Worm (Caenorhabditis elegans) whole organism, L2 larva: ENCODE data around the gene T11G6.3.

Source experiments
- C34F6.9 ChIP-seq: fragments of 150-350 bp; optimal IDR thresholded peaks from 2 replicates; lab custom pipeline; 2014; ENCODE audit warnings: missing biosample characterization, missing genetic modification characterization
- F13H6.1 ChIP-seq: sonication (generic microtip); optimal IDR thresholded peaks from 2 replicates; lab custom pipeline; 2016; ENCODE audit warnings: missing genetic modification characterization, missing compliant biosample characterization
- R02D3.7 ChIP-seq: fragments of 150-350 bp; optimal IDR thresholded peaks from 2 replicates; lab custom pipeline; 2014; ENCODE audit warnings: missing biosample characterization, missing genetic modification characterization
- Y55F3AM.14 ChIP-seq: fragments of 200-800 bp; sonication (Bioruptor generic); optimal IDR thresholded peaks from 2 replicates; lab custom pipeline; 2018; ENCODE audit warnings: mild to moderate bottlenecking, missing genetic modification characterization, missing compliant biosample characterization
- ZK546.5 ChIP-seq: sonication (generic microtip); optimal IDR thresholded peaks from 2 replicates; lab custom pipeline; 2017; ENCODE audit warnings: missing biosample characterization, missing genetic modification characterization
- alr-1 ChIP-seq: fragments of 150-350 bp; optimal IDR thresholded peaks from 2 replicates; lab custom pipeline; 2014; ENCODE audit warnings: missing biosample characterization, missing genetic modification characterization
- aly-2 ChIP-seq: fragments of 150-350 bp; optimal IDR thresholded peaks from 2 replicates; lab custom pipeline; 2014; ENCODE audit warnings: missing biosample characterization, missing genetic modification characterization
- ama-1 ChIP-seq: fragments of 150-350 bp; optimal IDR thresholded peaks from 2 replicates; lab custom pipeline; 2018; ENCODE audit warnings: inconsistent platforms
- blmp-1 ChIP-seq: sonication (generic microtip); optimal IDR thresholded peaks from 2 replicates; lab custom pipeline; 2017; ENCODE audit warnings: missing genetic modification characterization, mild to moderate bottlenecking, missing compliant biosample characterization, antibody characterized with exemption, moderate library complexity; ENCODE audit not compliant: insufficient read depth
- ceh-16 ChIP-seq: fragments of 150-350 bp; optimal IDR thresholded peaks from 2 replicates; lab custom pipeline; 2014; ENCODE audit warnings: missing biosample characterization, missing genetic modification characterization
- ceh-82 ChIP-seq: fragments of 150-350 bp; optimal IDR thresholded peaks from 2 replicates; lab custom pipeline; 2014; ENCODE audit warnings: missing biosample characterization, missing genetic modification characterization
- crh-2 ChIP-seq: sonication (generic microtip); optimal IDR thresholded peaks from 2 replicates; lab custom pipeline; 2017; ENCODE audit warnings: missing biosample characterization, missing genetic modification characterization
- dmd-4 ChIP-seq: sonication (generic microtip); optimal IDR thresholded peaks from 2 replicates; lab custom pipeline; 2017; ENCODE audit warnings: missing biosample characterization, missing genetic modification characterization
- egl-27 ChIP-seq: sonication (generic microtip); optimal IDR thresholded peaks from 3 replicates; lab custom pipeline; 2017; ENCODE audit warnings: missing biosample characterization, missing genetic modification reagents, missing genetic modification characterization
- elt-1 ChIP-seq: fragments of 150-350 bp; optimal IDR thresholded peaks from 2 replicates; lab custom pipeline; 2014; ENCODE audit warnings: missing biosample characterization, missing genetic modification characterization
- elt-3 ChIP-seq: sonication (generic microtip); optimal IDR thresholded peaks from 2 replicates; lab custom pipeline; 2017; ENCODE audit warnings: missing biosample characterization, missing genetic modification characterization
- fos-1 ChIP-seq: fragments of 150-350 bp; optimal IDR thresholded peaks from 2 replicates; lab custom pipeline; 2014; ENCODE audit warnings: missing biosample characterization, missing genetic modification characterization
- gmeb-1 ChIP-seq: fragments of 150-350 bp; optimal IDR thresholded peaks from 2 replicates; lab custom pipeline; 2014; ENCODE audit warnings: missing biosample characterization, missing genetic modification characterization
- lin-11 ChIP-seq: fragments of 150-350 bp; sonication (generic microtip); optimal IDR thresholded peaks from 2 replicates; lab custom pipeline; 2014; ENCODE audit warnings: missing biosample characterization, missing genetic modification characterization, inconsistent platforms, mixed read lengths
- lin-13 ChIP-seq: fragments of 150-350 bp; optimal IDR thresholded peaks from 2 replicates; lab custom pipeline; 2014; ENCODE audit warnings: missing biosample characterization, missing genetic modification reagents, missing genetic modification characterization
- lin-39 ChIP-seq: fragments of 150-350 bp; optimal IDR thresholded peaks from 2 replicates; lab custom pipeline; 2014; ENCODE audit warnings: missing biosample characterization, missing genetic modification reagents, missing genetic modification characterization
- lsy-2 ChIP-seq, 2 experiments: fragments of 150-350 bp in 1 of 2; sonication (generic microtip) in 1 of 2; optimal IDR thresholded peaks; 2 replicates each; lab custom pipeline; 2014 to 2017; ENCODE audit warnings: missing biosample characterization in 2 of 2, missing genetic modification characterization in 2 of 2
- mab-5 ChIP-seq: fragments of 150-350 bp; optimal IDR thresholded peaks from 2 replicates; lab custom pipeline; 2014; ENCODE audit warnings: missing biosample characterization, missing genetic modification characterization
- mbf-1 ChIP-seq: sonication (generic microtip); optimal IDR thresholded peaks from 2 replicates; lab custom pipeline; 2017; ENCODE audit warnings: missing biosample characterization, missing genetic modification characterization
- mdl-1 ChIP-seq, 2 experiments: fragments of 150-350 bp in 1 of 2; sonication (generic microtip) in 1 of 2; optimal IDR thresholded peaks; 2 replicates each; lab custom pipeline; 2017; ENCODE audit warnings: missing biosample characterization in 2 of 2, missing genetic modification characterization in 2 of 2
- nhr-10 ChIP-seq: sonication (generic microtip); optimal IDR thresholded peaks from 2 replicates; lab custom pipeline; 2017; ENCODE audit warnings: missing biosample characterization, missing genetic modification characterization
- nhr-11 ChIP-seq: fragments of 150-350 bp; optimal IDR thresholded peaks from 2 replicates; lab custom pipeline; 2014; ENCODE audit warnings: missing biosample characterization, missing genetic modification characterization
- nhr-12 ChIP-seq: fragments of 150-350 bp; optimal IDR thresholded peaks from 2 replicates; lab custom pipeline; 2014; ENCODE audit warnings: missing biosample characterization, missing genetic modification characterization
- nhr-129 ChIP-seq: fragments of 150-350 bp; optimal IDR thresholded peaks from 2 replicates; lab custom pipeline; 2014; ENCODE audit warnings: missing biosample characterization, missing genetic modification characterization
- nhr-21 ChIP-seq: fragments of 150-350 bp; optimal IDR thresholded peaks from 2 replicates; lab custom pipeline; 2014; ENCODE audit warnings: missing biosample characterization, missing genetic modification characterization
- nhr-23 ChIP-seq: fragments of 150-350 bp; optimal IDR thresholded peaks from 2 replicates; lab custom pipeline; 2014; ENCODE audit warnings: missing biosample characterization, missing genetic modification reagents, missing genetic modification characterization
- nhr-237 ChIP-seq: fragments of 150-350 bp; optimal IDR thresholded peaks from 2 replicates; lab custom pipeline; 2014; ENCODE audit warnings: missing biosample characterization, missing genetic modification characterization
- nhr-25 ChIP-seq: fragments of 150-350 bp; sonication (generic microtip); optimal IDR thresholded peaks from 3 replicates; lab custom pipeline; 2014; ENCODE audit warnings: missing biosample characterization, missing genetic modification characterization
- nhr-6 ChIP-seq: fragments of 150-350 bp; optimal IDR thresholded peaks from 2 replicates; lab custom pipeline; 2014; ENCODE audit warnings: missing biosample characterization, missing genetic modification characterization
- nhr-77 ChIP-seq: fragments of 150-350 bp; optimal IDR thresholded peaks from 2 replicates; lab custom pipeline; 2014; ENCODE audit warnings: missing biosample characterization, missing genetic modification characterization
- peb-1 ChIP-seq: fragments of 150-350 bp; optimal IDR thresholded peaks from 2 replicates; lab custom pipeline; 2014; ENCODE audit warnings: missing biosample characterization, missing genetic modification characterization
- sem-4 ChIP-seq: fragments of 150-350 bp; optimal IDR thresholded peaks from 2 replicates; lab custom pipeline; 2014; ENCODE audit warnings: missing biosample characterization, missing genetic modification reagents, missing genetic modification characterization
- skn-1 ChIP-seq: sonication (generic microtip); optimal IDR thresholded peaks from 2 replicates; lab custom pipeline; 2017; ENCODE audit warnings: missing biosample characterization, missing genetic modification characterization
- sma-3 ChIP-seq: sonication (generic microtip); optimal IDR thresholded peaks from 2 replicates; lab custom pipeline; 2016; ENCODE audit warnings: missing genetic modification reagents, missing genetic modification characterization, missing compliant biosample characterization
- sma-9 ChIP-seq, 2 experiments: fragments of 150-350 bp in 1 of 2; sonication (generic microtip) in 1 of 2; optimal IDR thresholded peaks; 2 replicates each; lab custom pipeline; 2014 to 2016; ENCODE audit warnings: missing genetic modification characterization in 2 of 2, mild to moderate bottlenecking in 1 of 2, missing biosample characterization in 1 of 2, missing compliant biosample characterization in 1 of 2, missing genetic modification reagents in 1 of 2, moderate library complexity in 1 of 2
- snpc-4 ChIP-seq: fragments of 150-350 bp; optimal IDR thresholded peaks from 2 replicates; lab custom pipeline; 2014; ENCODE audit warnings: missing biosample characterization, missing genetic modification characterization
- unc-39 ChIP-seq: fragments of 150-350 bp; optimal IDR thresholded peaks from 2 replicates; lab custom pipeline; 2014; ENCODE audit warnings: missing biosample characterization, missing genetic modification characterization
- unc-55 ChIP-seq: fragments of 150-350 bp; sonication (generic microtip); optimal IDR thresholded peaks from 3 replicates; lab custom pipeline; 2014; ENCODE audit warnings: missing biosample characterization, missing genetic modification reagents, missing genetic modification characterization
- unc-62 ChIP-seq: fragments of 150-350 bp; optimal IDR thresholded peaks from 2 replicates; lab custom pipeline; 2014; ENCODE audit warnings: missing biosample characterization, missing genetic modification reagents, missing genetic modification characterization
- zag-1 ChIP-seq: fragments of 150-350 bp; optimal IDR thresholded peaks from 2 replicates; lab custom pipeline; 2014; ENCODE audit warnings: missing biosample characterization, missing genetic modification characterization
- ztf-1 ChIP-seq: fragments of 200-800 bp; sonication (Bioruptor generic); conservative IDR thresholded peaks from 2 replicates; pipeline ENCODE4 v1.3.6; 2022; ENCODE audit warnings: missing genetic modification characterization, missing compliant biosample characterization
- ztf-11 ChIP-seq: sonication (generic microtip); optimal IDR thresholded peaks from 2 replicates; lab custom pipeline; 2017; ENCODE audit warnings: missing biosample characterization, missing genetic modification characterization
- ztf-4 ChIP-seq: fragments of 150-350 bp; optimal IDR thresholded peaks from 2 replicates; lab custom pipeline; 2014; ENCODE audit warnings: missing biosample characterization, missing genetic modification characterization

T11G6.3 gene

ce11 chrIV:10825383-10825782 is 29.7 kb downstream of the T11G6.3 start:
- TF ChIP-seq alr-1 (tag; lab: Kevin White, UChicago) (no peak), aly-2 (tag; lab: Kevin White, UChicago) (no peak), snpc-4 (tag; lab: Kevin White, UChicago) (no peak), egl-27 (tag; lab: Kevin White, UChicago) (no peak), sem-4 (tag; lab: Kevin White, UChicago) (no peak), gmeb-1 (no peak), skn-1 (tag; lab: Kevin White, UChicago) (no peak), mbf-1 (no peak), nhr-6 (tag; lab: Kevin White, UChicago) (no peak), mab-5 (tag; lab: Kevin White, UChicago) (no peak), ztf-4 (tag; lab: Kevin White, UChicago) (no peak), nhr-21 (tag; lab: Kevin White, UChicago) (no peak), nhr-12 (tag; lab: Kevin White, UChicago) (no peak), fos-1 (tag; lab: Kevin White, UChicago) (no peak), nhr-25 (tag; lab: Kevin White, UChicago) (no peak), unc-39 (tag; lab: Kevin White, UChicago) (no peak), crh-2 (tag; lab: Kevin White, UChicago) (no peak), ama-1 (lab: Kevin White, UChicago) (no peak), ceh-16 (tag; lab: Kevin White, UChicago) (no peak), ceh-82 (tag; lab: Kevin White, UChicago) (no peak)

- TF ChIP-seq lin-11 (tag; lab: Kevin White, UChicago): peak; percentile 46
- peak; percentile 58 for TF ChIP-seq sma-3 (GFP tag; lab: Kevin White, UChicago)
- peak; percentile 98 for TF ChIP-seq nhr-129 (tag; lab: Kevin White, UChicago)
- TF ChIP-seq aly-2 (tag; lab: Kevin White, UChicago): peak; percentile 78
- TF ChIP-seq lsy-2 (tag; optimal IDR thresholded peaks at IDR 0.05; lab: Kevin White, UChicago): peak; percentile 62 to 80
- TF ChIP-seq crh-2 (tag; lab: Kevin White, UChicago): peak; percentile 85
- peak; percentile 78 for TF ChIP-seq ama-1 (lab: Kevin White, UChicago)
- TF ChIP-seq fos-1 (tag; lab: Kevin White, UChicago): peak; percentile 80
- TF ChIP-seq mdl-1 (tag; optimal IDR thresholded peaks at IDR 0.05; lab: Kevin White, UChicago): peak; percentile 32
- TF ChIP-seq egl-27 (tag; lab: Kevin White, UChicago): peak; percentile 72
- peak; percentile 65 for TF ChIP-seq ceh-16 (tag; lab: Kevin White, UChicago)
- no peak for TF ChIP-seq R02D3.7 (tag; lab: Kevin White, UChicago)
- no peak for TF ChIP-seq ZK546.5 (tag; lab: Kevin White, UChicago)
- TF ChIP-seq nhr-10: peak; percentile 38
- peak; percentile 80 for TF ChIP-seq mab-5 (tag; lab: Kevin White, UChicago)
- TF ChIP-seq nhr-25 (tag; lab: Kevin White, UChicago): peak; percentile 92
- no peak for TF ChIP-seq mbf-1
- TF ChIP-seq elt-1: no peak
- TF ChIP-seq unc-62 (GFP tag; lab: Kevin White, UChicago): no peak
- TF ChIP-seq ztf-4 (tag; lab: Kevin White, UChicago): peak; percentile 93
- peak; percentile 70 for TF ChIP-seq gmeb-1
- TF ChIP-seq dmd-4 (tag; lab: Kevin White, UChicago): no peak
- TF ChIP-seq elt-3 (tag; lab: Kevin White, UChicago): no peak
- no peak for TF ChIP-seq nhr-12 (tag; lab: Kevin White, UChicago)
- TF ChIP-seq nhr-77 (tag; lab: Kevin White, UChicago): no peak
- TF ChIP-seq lin-13 (GFP tag; lab: Kevin White, UChicago): peak; percentile 81
- no peak for TF ChIP-seq nhr-11 (tag; lab: Kevin White, UChicago)
- peak; percentile 96 for TF ChIP-seq blmp-1 (tag; lab: Kevin White, UChicago)
- peak; percentile 97 for TF ChIP-seq F13H6.1 (tag; lab: Kevin White, UChicago)
- peak; percentile 61 for TF ChIP-seq unc-39 (tag; lab: Kevin White, UChicago)
- TF ChIP-seq nhr-237 (tag; lab: Kevin White, UChicago): no peak
- TF ChIP-seq alr-1 (tag; lab: Kevin White, UChicago): no peak
- peak; percentile 55 for TF ChIP-seq snpc-4 (tag; lab: Kevin White, UChicago)
- TF ChIP-seq Y55F3AM.14 (GFP tag; lab: Kevin White, UChicago): peak; percentile 97
- TF ChIP-seq sem-4 (tag; lab: Kevin White, UChicago): peak; percentile 85
- TF ChIP-seq C34F6.9 (tag; lab: Kevin White, UChicago): peak; percentile 93
- no peak for TF ChIP-seq peb-1 (tag; lab: Kevin White, UChicago)
- TF ChIP-seq nhr-6 (tag; lab: Kevin White, UChicago): peak; percentile 95
- TF ChIP-seq sma-9 (GFP tag; optimal IDR thresholded peaks at IDR 0.05; lab: Kevin White, UChicago): peak; percentile 81
- no peak for TF ChIP-seq sma-9 (tag; optimal IDR thresholded peaks at IDR 0.05; lab: Kevin White, UChicago)
- TF ChIP-seq lin-39 (tag; lab: Kevin White, UChicago): peak; percentile 80
- TF ChIP-seq unc-55: peak; percentile 92
- TF ChIP-seq nhr-23 (tag; lab: Kevin White, UChicago): no peak
- peak; percentile 85 for TF ChIP-seq zag-1 (tag; lab: Kevin White, UChicago)
- peak; percentile 25 for TF ChIP-seq skn-1 (tag; lab: Kevin White, UChicago)
- TF ChIP-seq nhr-21 (tag; lab: Kevin White, UChicago): peak; percentile 87
- peak; percentile 7 for TF ChIP-seq ceh-82 (tag; lab: Kevin White, UChicago)
- no peak for TF ChIP-seq ztf-11 (tag; lab: Kevin White, UChicago)
- no peak for TF ChIP-seq ztf-1 (GFP tag; lab: Robert Waterston, UW)
Observed at ce11 chrIV:10821672-10822304, 33.2 kb downstream of the T11G6.3 start.
